Worm (Caenorhabditis elegans) whole organism, L1 larva: ENCODE results near the gene cpg-18.

Experiments
- C04F5.9 ChIP-seq: sonication (generic microtip); optimal IDR thresholded peaks from 2 replicates; lab custom pipeline; 2016; ENCODE audit warnings: missing genetic modification characterization, missing compliant biosample characterization
- C16A3.4 ChIP-seq: fragments of 150-350 bp; optimal IDR thresholded peaks from 2 replicates; lab custom pipeline; 2014; ENCODE audit warnings: missing biosample characterization, missing genetic modification characterization
- F16B12.6 ChIP-seq: fragments of 150-350 bp; optimal IDR thresholded peaks from 2 replicates; lab custom pipeline; 2014; ENCODE audit warnings: missing biosample characterization, missing genetic modification characterization
- Y116A8C.19 ChIP-seq: sonication (generic microtip); optimal IDR thresholded peaks from 2 replicates; lab custom pipeline; 2016; ENCODE audit warnings: missing compliant biosample characterization, missing genetic modification characterization, borderline replicate concordance
- blmp-1 ChIP-seq: fragments of 150-350 bp; optimal IDR thresholded peaks from 2 replicates; lab custom pipeline; 2014; ENCODE audit warnings: missing biosample characterization, missing genetic modification characterization
- ceh-8 ChIP-seq: fragments of 200-800 bp; sonication (Bioruptor generic); optimal IDR thresholded peaks from 2 replicates; lab custom pipeline; 2018; ENCODE audit warnings: mild to moderate bottlenecking, missing genetic modification characterization, moderate library complexity, missing compliant biosample characterization
- ceh-82 ChIP-seq, 3 experiments: fragments of 150-350 bp in 1 of 3; sonication (generic microtip) in 2 of 3; optimal IDR thresholded peaks; 2 replicates each; lab custom pipeline; 2014 to 2017; ENCODE audit warnings: missing biosample characterization in 3 of 3, missing genetic modification characterization in 3 of 3
- ceh-88 ChIP-seq: fragments of 200-800 bp; sonication (Bioruptor generic); IDR thresholded peaks from 2 replicates; pipeline ENCODE4 v1.3.6; 2022; ENCODE audit warnings: missing genetic modification characterization, missing compliant biosample characterization
- ces-1 ChIP-seq: fragments of 150-350 bp; optimal IDR thresholded peaks from 2 replicates; lab custom pipeline; 2014; ENCODE audit warnings: missing biosample characterization, missing genetic modification reagents, missing genetic modification characterization
- efl-1 ChIP-seq, 4 experiments: fragments of 150-350 bp; optimal IDR thresholded peaks in 3 of 4; peaks in 1 of 4; 1 replicate in 1 of 4; 2 replicates in 3 of 4; lab custom pipeline; 2014; ENCODE audit warnings: missing biosample characterization in 2 of 4, missing genetic modification characterization in 2 of 4, missing genetic modification reagents in 2 of 4
- egl-27 ChIP-seq, 2 experiments: fragments of 150-350 bp in 1 of 2; sonication (generic microtip); optimal IDR thresholded peaks; 3 replicates each; lab custom pipeline; 2017 to 2018; ENCODE audit warnings: missing biosample characterization in 2 of 2, missing genetic modification characterization in 2 of 2, missing genetic modification reagents in 2 of 2
- elt-2 ChIP-seq: sonication (generic microtip); optimal IDR thresholded peaks from 2 replicates; lab custom pipeline; 2016; ENCODE audit warnings: missing genetic modification characterization, mild to moderate bottlenecking, inconsistent platforms, missing compliant biosample characterization, missing genetic modification reagents
- elt-3 ChIP-seq, 6 experiments: fragments of 150-350 bp in 1 of 6; sonication (generic microtip); optimal IDR thresholded peaks; 2 replicates each; lab custom pipeline; 2017 to 2018; ENCODE audit warnings: missing biosample characterization in 6 of 6, missing genetic modification characterization in 6 of 6, inconsistent platforms in 1 of 6
- fkh-8 ChIP-seq: sonication (generic microtip); optimal IDR thresholded peaks from 2 replicates; lab custom pipeline; 2016; ENCODE audit warnings: mild to moderate bottlenecking, missing genetic modification characterization, missing compliant biosample characterization
- grh-1 ChIP-seq: fragments of 200-800 bp; sonication (Bioruptor generic); IDR thresholded peaks from 2 replicates; pipeline ENCODE4 v1.3.6; 2022; ENCODE audit warnings: missing genetic modification reagents, missing genetic modification characterization, missing compliant biosample characterization
- isw-1 ChIP-seq: fragments of 200-800 bp; sonication (Bioruptor generic); IDR thresholded peaks from 2 replicates; pipeline ENCODE4 v1.3.6; 2022; ENCODE audit warnings: missing genetic modification characterization, missing compliant biosample characterization
- jun-1 ChIP-seq: fragments of 150-350 bp; optimal IDR thresholded peaks from 2 replicates; lab custom pipeline; 2014; ENCODE audit warnings: missing biosample characterization, missing genetic modification reagents, missing genetic modification characterization
- lin-13 ChIP-seq: fragments of 150-350 bp; optimal IDR thresholded peaks from 2 replicates; lab custom pipeline; 2014; ENCODE audit warnings: missing biosample characterization, missing genetic modification reagents, missing genetic modification characterization
- lin-14 ChIP-seq: fragments of 200-800 bp; sonication (Bioruptor generic); optimal IDR thresholded peaks from 2 replicates; lab custom pipeline; 2018; ENCODE audit warnings: mild to moderate bottlenecking, missing genetic modification characterization, moderate library complexity, missing compliant biosample characterization
- lin-35 ChIP-seq, 2 experiments: fragments of 150-350 bp; optimal IDR thresholded peaks; 2 replicates each; lab custom pipeline; 2014; ENCODE audit warnings: missing biosample characterization in 2 of 2, missing genetic modification characterization in 2 of 2, missing genetic modification reagents in 2 of 2
- lir-3 ChIP-seq: sonication (generic microtip); optimal IDR thresholded peaks from 2 replicates; lab custom pipeline; 2016; ENCODE audit warnings: mild to moderate bottlenecking, missing genetic modification characterization, moderate library complexity, missing compliant biosample characterization; ENCODE audit not compliant: poor library complexity
- lsy-2 ChIP-seq, 2 experiments: fragments of 150-350 bp; optimal IDR thresholded peaks; 2 replicates each; lab custom pipeline; 2014; ENCODE audit warnings: missing biosample characterization in 2 of 2, missing genetic modification characterization in 2 of 2
- mdl-1 ChIP-seq, 2 experiments: fragments of 150-350 bp; optimal IDR thresholded peaks; 2 replicates each; lab custom pipeline; 2014 to 2017; ENCODE audit warnings: missing biosample characterization in 2 of 2, missing genetic modification characterization in 2 of 2, inconsistent platforms in 1 of 2
- mef-2 ChIP-seq: fragments of 150-350 bp; optimal IDR thresholded peaks from 2 replicates; lab custom pipeline; 2014; ENCODE audit warnings: missing biosample characterization, missing genetic modification characterization
- nhr-12 ChIP-seq: sonication (generic microtip); optimal IDR thresholded peaks from 2 replicates; lab custom pipeline; 2017; ENCODE audit warnings: missing biosample characterization, missing genetic modification characterization
- nhr-19 ChIP-seq: fragments of 200-800 bp; sonication (Bioruptor generic); conservative IDR thresholded peaks from 2 replicates; pipeline ENCODE4 v1.3.6; 2022; ENCODE audit warnings: missing genetic modification characterization, missing compliant biosample characterization
- nhr-20 ChIP-seq: sonication (generic microtip); optimal IDR thresholded peaks from 2 replicates; lab custom pipeline; 2016; ENCODE audit warnings: mild to moderate bottlenecking, missing genetic modification characterization, missing compliant biosample characterization
- nhr-28 ChIP-seq: fragments of 150-350 bp; optimal IDR thresholded peaks from 2 replicates; lab custom pipeline; 2014; ENCODE audit warnings: missing biosample characterization, missing genetic modification characterization
- nhr-47 ChIP-seq: sonication (generic microtip); optimal IDR thresholded peaks from 2 replicates; lab custom pipeline; 2016; ENCODE audit warnings: mild to moderate bottlenecking, missing genetic modification characterization, moderate library complexity, missing compliant biosample characterization
- nhr-77 ChIP-seq: fragments of 150-350 bp; optimal IDR thresholded peaks from 2 replicates; lab custom pipeline; 2014; ENCODE audit warnings: missing biosample characterization, missing genetic modification characterization
- nhr-85 ChIP-seq: sonication (generic microtip); peaks from one replicate; lab custom pipeline; 2016; ENCODE audit warnings: missing genetic modification characterization, inconsistent platforms, missing compliant biosample characterization
- nhr-90 ChIP-seq: sonication (generic microtip); optimal IDR thresholded peaks from 2 replicates; lab custom pipeline; 2016; ENCODE audit warnings: mild to moderate bottlenecking, missing genetic modification characterization, missing compliant biosample characterization; ENCODE audit not compliant: poor library complexity
- pax-3 ChIP-seq: fragments of 200-800 bp; sonication (Bioruptor generic); optimal IDR thresholded peaks from 2 replicates; lab custom pipeline; 2018; ENCODE audit warnings: mild to moderate bottlenecking, missing genetic modification characterization, moderate library complexity, missing compliant biosample characterization
- pqm-1 ChIP-seq: sonication (generic microtip); optimal IDR thresholded peaks from 3 replicates; lab custom pipeline; 2017; ENCODE audit warnings: missing biosample characterization, missing genetic modification characterization
- sox-4 ChIP-seq: sonication (generic microtip); optimal IDR thresholded peaks from 2 replicates; lab custom pipeline; 2016; ENCODE audit warnings: missing genetic modification characterization, missing compliant biosample characterization
- tlp-1 ChIP-seq: fragments of 150-350 bp; optimal IDR thresholded peaks from 2 replicates; lab custom pipeline; 2014; ENCODE audit warnings: missing biosample characterization, missing genetic modification characterization
- unc-130 ChIP-seq: fragments of 150-350 bp; optimal IDR thresholded peaks from 2 replicates; lab custom pipeline; 2017; ENCODE audit warnings: missing biosample characterization, missing genetic modification characterization, inconsistent platforms
- unc-30 ChIP-seq: sonication (generic microtip); optimal IDR thresholded peaks from 2 replicates; lab custom pipeline; 2017; ENCODE audit warnings: missing biosample characterization, missing genetic modification characterization
- unc-62 ChIP-seq: fragments of 150-350 bp; optimal IDR thresholded peaks from 2 replicates; lab custom pipeline; 2014; ENCODE audit warnings: missing biosample characterization, missing genetic modification reagents, missing genetic modification characterization
- unc-86 ChIP-seq: sonication (generic microtip); optimal IDR thresholded peaks from 2 replicates; lab custom pipeline; 2016; ENCODE audit warnings: missing genetic modification characterization, missing compliant biosample characterization
- ztf-4 ChIP-seq: fragments of 150-350 bp; optimal IDR thresholded peaks from 2 replicates; lab custom pipeline; 2014; ENCODE audit warnings: missing biosample characterization, missing genetic modification characterization

Gene cpg-18

DNA sequence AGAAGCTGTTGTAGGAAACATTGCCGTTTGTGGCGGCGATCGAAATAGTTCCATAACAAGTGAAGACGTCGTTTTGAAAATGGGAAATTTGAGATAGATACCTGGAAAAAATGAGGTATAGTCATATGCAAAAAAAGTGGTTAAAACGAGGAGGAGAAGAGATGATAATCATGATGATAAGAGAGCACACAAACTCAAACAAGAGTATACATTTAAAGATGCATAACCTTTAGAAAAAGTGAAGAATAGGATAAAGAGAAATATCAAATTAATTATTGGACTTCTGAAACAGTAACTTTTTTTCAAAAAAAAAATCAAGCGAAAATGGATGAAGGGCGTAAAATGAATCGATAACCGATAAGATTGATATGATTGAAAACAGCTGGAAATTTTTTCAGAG lies 22.9 kb downstream of the cpg-18 start, which contains the start of gene nhr-46:
nhr-46 (minus strand) TSS at position 101 of the 400 bp plus-strand sequence.
- TF ChIP-seq nhr-85 (tag; lab: Kevin White, UChicago) = peak; percentile 9
- no peak for TF ChIP-seq C16A3.4 (tag; lab: Kevin White, UChicago)
- TF ChIP-seq lin-13 (GFP tag; lab: Kevin White, UChicago) = no peak
- no peak for TF ChIP-seq efl-1 (optimal IDR thresholded peaks at IDR 0.05; lab: Kevin White, UChicago)
- TF ChIP-seq efl-1 (GFP tag; optimal IDR thresholded peaks at IDR 0.05 in 1 of 2; lab: Kevin White, UChicago) = peak in 1 of 2 experiments; percentile 22

DNA sequence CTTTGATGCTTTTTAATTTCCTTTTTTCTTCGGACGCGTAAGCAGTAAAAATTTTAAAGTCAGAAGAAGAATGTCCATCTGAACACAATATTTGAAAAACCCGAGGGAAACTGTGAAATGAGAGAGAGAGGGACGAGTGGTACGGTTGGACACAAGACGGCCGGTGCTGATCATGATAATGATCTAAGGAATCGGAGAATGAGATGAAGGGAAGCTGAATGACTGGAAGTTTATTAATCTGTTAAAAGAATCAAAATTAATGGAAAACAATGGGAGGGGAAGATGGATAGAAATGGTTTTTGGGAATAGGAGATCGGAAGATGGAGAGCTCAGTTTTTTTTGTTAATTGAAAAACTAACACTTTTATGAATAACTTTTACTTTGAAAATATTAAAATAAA lies 23.9 kb downstream of the cpg-18 start:
- no peak for TF ChIP-seq lsy-2 (tag; optimal IDR thresholded peaks at IDR 0.05; lab: Kevin White, UChicago)
- TF ChIP-seq nhr-85 (tag; lab: Kevin White, UChicago) = peak; percentile 70
- no peak for TF ChIP-seq tlp-1
- peak; percentile 13 for TF ChIP-seq blmp-1

DNA sequence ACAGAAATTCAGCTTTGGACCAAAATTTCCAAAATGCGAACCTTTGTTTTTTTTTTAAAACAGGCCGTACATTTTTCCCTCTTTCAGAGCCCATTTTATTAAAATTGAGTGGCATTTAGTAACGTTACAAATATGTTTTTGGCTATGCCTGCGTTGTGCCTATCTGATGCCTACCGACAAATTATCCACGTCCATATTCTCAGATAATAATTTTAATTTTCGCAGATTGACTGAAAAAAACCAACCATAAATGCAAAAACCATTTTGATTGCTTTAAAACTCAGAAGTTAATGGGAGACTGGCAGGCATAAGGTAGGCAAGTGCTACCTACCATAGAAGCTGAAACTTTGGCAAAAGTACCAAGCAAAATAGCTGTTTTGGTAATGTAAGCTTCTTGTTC lies 25.8 kb downstream of the cpg-18 start:
- TF ChIP-seq grh-1 (GFP tag; lab: Robert Waterston, UW) (no peak), ceh-8 (GFP tag; lab: Kevin White, UChicago) (no peak), C16A3.4 (tag; lab: Kevin White, UChicago) (no peak), mef-2 (no peak), jun-1 (tag; lab: Kevin White, UChicago) (no peak), efl-1 (optimal IDR thresholded peaks at IDR 0.05; lab: Kevin White, UChicago) (no peak), efl-1 (GFP tag; optimal IDR thresholded peaks at IDR 0.05 in 1 of 2; lab: Kevin White, UChicago) (no peak), ces-1 (GFP tag; lab: Kevin White, UChicago) (no peak), Y116A8C.19 (tag; lab: Kevin White, UChicago) (no peak), nhr-12 (no peak), unc-130 (tag; lab: Kevin White, UChicago) (no peak), ceh-82 (tag; optimal IDR thresholded peaks at IDR 0.05; lab: Kevin White, UChicago) (no peak), sox-4 (tag; lab: Kevin White, UChicago) (no peak), lin-14 (GFP tag; lab: Kevin White, UChicago) (no peak)
- TF ChIP-seq, all 84 proteins: peak for 0

DNA sequence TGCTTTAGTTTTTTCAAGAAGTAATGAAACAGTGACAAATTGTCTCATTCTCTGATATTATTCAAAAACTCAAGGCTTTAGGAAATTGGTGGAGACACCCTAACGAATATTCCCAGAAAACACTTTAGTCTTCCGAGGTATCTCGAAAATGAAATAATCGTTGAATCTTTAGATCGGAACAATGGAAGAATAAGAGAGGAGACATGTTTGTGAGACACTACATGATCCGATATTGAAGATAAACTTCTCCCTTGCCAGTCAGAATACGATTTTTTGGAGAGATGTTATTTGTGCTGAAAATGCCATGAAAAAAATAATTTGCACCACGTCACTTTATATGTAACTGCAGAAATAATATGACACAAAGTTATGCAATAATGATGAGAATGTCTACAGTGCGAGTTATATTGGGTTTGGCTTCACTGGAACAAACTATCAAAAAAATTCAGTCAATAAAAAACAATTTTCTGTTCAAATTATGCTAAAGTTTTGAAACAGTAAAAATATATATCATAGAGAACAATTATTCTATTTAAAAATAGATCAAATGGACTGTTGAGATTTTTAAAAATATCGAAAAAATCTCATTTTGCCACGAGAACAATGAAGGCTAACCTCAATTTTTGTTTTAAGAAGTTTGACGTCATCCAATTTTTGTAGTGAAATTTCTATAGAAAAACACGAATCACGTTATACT lies 26.5 kb downstream of the cpg-18 start:
- TF ChIP-seq ceh-82 (tag; optimal IDR thresholded peaks at IDR 0.05; lab: Kevin White, UChicago) (no peak), blmp-1 (peak; percentile 13)

DNA sequence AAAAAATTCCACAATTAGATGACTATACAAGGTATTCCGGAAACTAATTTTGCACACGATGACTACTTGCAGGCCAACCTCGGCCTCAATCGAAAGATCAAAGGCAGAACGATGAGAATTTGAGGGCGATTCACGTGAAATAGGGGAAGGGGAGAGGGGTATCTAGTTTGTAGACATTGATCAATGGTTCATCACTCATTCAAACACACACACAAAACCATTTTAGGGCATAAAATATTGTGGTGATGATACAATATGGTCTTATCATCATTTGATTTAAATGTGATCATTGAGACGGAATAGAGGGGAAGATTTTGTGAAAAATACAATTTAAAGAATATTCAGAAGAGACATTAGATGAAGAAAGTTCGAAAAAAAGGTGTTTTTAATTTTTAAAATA lies 27.9 kb downstream of the cpg-18 start:
- TF ChIP-seq ztf-4 (tag; lab: Kevin White, UChicago) = no peak
- no peak for TF ChIP-seq ceh-88 (GFP tag; lab: Robert Waterston, UW)
- TF ChIP-seq nhr-77 = no peak
- TF ChIP-seq unc-86 (tag; lab: Kevin White, UChicago) = no peak
- TF ChIP-seq elt-2 (tag; lab: Kevin White, UChicago) = peak; percentile 43
- no peak for TF ChIP-seq unc-62
- TF ChIP-seq nhr-28 (tag; lab: Kevin White, UChicago) = no peak
- TF ChIP-seq nhr-19 (GFP tag; lab: Robert Waterston, UW) = peak; percentile 36
- no peak for TF ChIP-seq nhr-12
- no peak for TF ChIP-seq fkh-8
- no peak for TF ChIP-seq sox-4 (tag; lab: Kevin White, UChicago)
- peak; percentile 4 for TF ChIP-seq nhr-47 (tag; lab: Kevin White, UChicago)
- TF ChIP-seq lir-3 (tag; lab: Kevin White, UChicago) = no peak
- no peak for TF ChIP-seq unc-130 (tag; lab: Kevin White, UChicago)
- peak; percentile 41 for TF ChIP-seq lin-14 (GFP tag; lab: Kevin White, UChicago)
- TF ChIP-seq elt-3 (tag; optimal IDR thresholded peaks at IDR 0.05; lab: Kevin White, UChicago) = peak in 5 of 6 experiments; percentile 4 to 60 (median 27)
- peak in 1 of 2 experiments; percentile 10 for TF ChIP-seq mdl-1 (tag; optimal IDR thresholded peaks at IDR 0.05; lab: Kevin White, UChicago)
- peak in 1 of 2 experiments; percentile 56 for TF ChIP-seq lin-35 (GFP tag; optimal IDR thresholded peaks at IDR 0.05; lab: Kevin White, UChicago)
- no peak for TF ChIP-seq F16B12.6
- TF ChIP-seq grh-1 (GFP tag; lab: Robert Waterston, UW) = peak; percentile 32; the same call in 1 of the 2 replicates
- TF ChIP-seq pqm-1 (tag; lab: Kevin White, UChicago) = no peak
- no peak for TF ChIP-seq isw-1 (GFP tag; lab: Robert Waterston, UW)
- no peak for TF ChIP-seq unc-30
- peak; percentile 36 for TF ChIP-seq nhr-90
- TF ChIP-seq tlp-1 = no peak
- no peak for TF ChIP-seq C04F5.9 (tag; lab: Kevin White, UChicago)
- TF ChIP-seq egl-27 (tag; optimal IDR thresholded peaks at IDR 0.05; lab: Kevin White, UChicago) = no peak
- TF ChIP-seq pax-3 (tag; lab: Kevin White, UChicago) = no peak
- peak; percentile 77 for TF ChIP-seq nhr-85 (tag; lab: Kevin White, UChicago)
- peak; percentile 82 for TF ChIP-seq nhr-20 (tag; lab: Kevin White, UChicago)
- TF ChIP-seq blmp-1 = peak; percentile 27
